Fruit fly (Drosophila melanogaster) whole organism, embryonic: ENCODE results near the gene CG43116.
A peak's percentile ranks its signal among the peaks of the same experiment; 100 is the strongest.

ENCODE experiments used
- CG10462 ChIP-seq: fragments of 200-800 bp; sonication (Bioruptor generic); optimal IDR thresholded peaks from 2 replicates; lab custom pipeline; 2016; ENCODE audit warnings: missing biosample characterization, missing genetic modification characterization
- CG2116 ChIP-seq: fragments of 200-800 bp; sonication (Bioruptor generic); optimal IDR thresholded peaks from 3 replicates; lab custom pipeline; 2018; ENCODE audit warnings: missing biosample characterization, mild to moderate bottlenecking, missing genetic modification characterization
- CG30020 ChIP-seq: fragments of 200-800 bp; optimal IDR thresholded peaks from 2 replicates; lab custom pipeline; 2019; ENCODE audit warnings: missing biosample characterization, mild to moderate bottlenecking, missing genetic modification characterization, moderate library complexity
- CG3847 ChIP-seq: fragments of 200-800 bp; sonication (Bioruptor generic); IDR thresholded peaks from 2 replicates; pipeline ENCODE4 v1.3.6; 2022; ENCODE audit warnings: missing biosample characterization, missing genetic modification characterization
- Gsc ChIP-seq: fragments of 200-800 bp; sonication (Bioruptor generic); IDR thresholded peaks from 2 replicates; pipeline ENCODE4 v1.3.6; 2022; ENCODE audit warnings: missing biosample characterization, missing genetic modification characterization
- crol ChIP-seq: fragments of 200-800 bp; sonication (Bioruptor generic); IDR thresholded peaks from 2 replicates; pipeline ENCODE4 v1.3.6; 2022; ENCODE audit warnings: missing biosample characterization, missing genetic modification characterization
- h ChIP-seq: fragments of >200 bp; optimal IDR thresholded peaks from 2 replicates; lab custom pipeline; 2017
- sr ChIP-seq: fragments of 200-800 bp; sonication (Bioruptor generic); IDR thresholded peaks from 3 replicates; pipeline ENCODE4 v1.3.6; 2022; ENCODE audit warnings: missing biosample characterization, missing genetic modification characterization

dm6 chr3R:26026631-26027274 lies 30.0 kb upstream of the CG43116 start:
- peak; percentile 53; the same call in 1 of the 2 replicates for TF ChIP-seq crol (GFP tag; lab: Robert Waterston, UW)
- no peak for TF ChIP-seq CG30020 (tag; lab: Kevin White, UChicago)
- no peak for TF ChIP-seq h
- no peak for TF ChIP-seq CG2116 (GFP tag; lab: Kevin White, UChicago)
- no peak for TF ChIP-seq sr
- TF ChIP-seq CG3847: no peak
- no peak for TF ChIP-seq CG10462 (GFP tag; lab: Kevin White, UChicago)
- TF ChIP-seq Gsc: no peak
